Worm (Caenorhabditis elegans) whole organism, young adult: Measurements from ENCODE around the gene D1014.4.

Experiments
- B0336.3 ChIP-seq: fragments of 200-800 bp; sonication (Bioruptor generic); IDR thresholded peaks from 2 replicates; pipeline ENCODE4 v1.3.6; 2022; ENCODE audit warnings: missing genetic modification characterization, missing compliant biosample characterization
- C17E4.6 ChIP-seq: fragments of 200-800 bp; sonication (Bioruptor generic); IDR thresholded peaks from 2 replicates; pipeline ENCODE4 v1.3.6; 2022; ENCODE audit warnings: missing genetic modification reagents, missing genetic modification characterization, missing compliant biosample characterization
- F22D6.2 ChIP-seq: sonication (generic microtip); optimal IDR thresholded peaks from 2 replicates; lab custom pipeline; 2016; ENCODE audit warnings: mild to moderate bottlenecking, missing genetic modification characterization, missing compliant biosample characterization
- Y53F4B.3 ChIP-seq: fragments of 200-800 bp; sonication (Bioruptor generic); IDR thresholded peaks from 2 replicates; pipeline ENCODE4 v1.3.6; 2022; ENCODE audit warnings: missing genetic modification reagents, missing genetic modification characterization, missing compliant biosample characterization
- Y53G8AR.9 ChIP-seq: fragments of 200-800 bp; sonication (Bioruptor generic); conservative IDR thresholded peaks from 2 replicates; pipeline ENCODE4 v1.3.6; 2022; ENCODE audit warnings: missing genetic modification reagents, missing genetic modification characterization, missing compliant biosample characterization
- Y79H2A.3 ChIP-seq: fragments of 200-800 bp; sonication (Bioruptor generic); conservative IDR thresholded peaks from 2 replicates; pipeline ENCODE4 v1.3.6; 2022; ENCODE audit warnings: missing genetic modification reagents, missing genetic modification characterization, missing compliant biosample characterization
- aptf-2 ChIP-seq: fragments of 200-800 bp; sonication (Bioruptor generic); conservative IDR thresholded peaks from 2 replicates; pipeline ENCODE4 v1.3.6; 2022; ENCODE audit warnings: missing genetic modification reagents, missing genetic modification characterization, missing compliant biosample characterization
- attf-5 ChIP-seq: fragments of 200-800 bp; sonication (Bioruptor generic); optimal IDR thresholded peaks from 2 replicates; lab custom pipeline; 2018; ENCODE audit warnings: mild to moderate bottlenecking, missing genetic modification characterization, missing compliant biosample characterization
- attf-6 ChIP-seq: fragments of 200-800 bp; sonication (Bioruptor generic); IDR thresholded peaks from 2 replicates; pipeline ENCODE4 v1.3.6; 2022; ENCODE audit warnings: missing genetic modification reagents, missing genetic modification characterization, missing compliant biosample characterization
- ccch-3 ChIP-seq: fragments of 200-800 bp; sonication (Bioruptor generic); optimal IDR thresholded peaks from 2 replicates; lab custom pipeline; 2018; ENCODE audit warnings: mild to moderate bottlenecking, missing genetic modification characterization, missing compliant biosample characterization
- cebp-1 ChIP-seq, 2 experiments: fragments of 200-800 bp in 1 of 2; sonication (Bioruptor generic) in 1 of 2; sonication (generic microtip) in 1 of 2; IDR thresholded peaks in 1 of 2; optimal IDR thresholded peaks in 1 of 2; 2 replicates each; pipeline versions ENCODE4 v1.3.6 to Lab custom; 2017 to 2022; ENCODE audit warnings: missing compliant biosample characterization in 2 of 2, missing genetic modification characterization in 2 of 2, mild to moderate bottlenecking in 1 of 2, missing genetic modification reagents in 1 of 2, moderate library complexity in 1 of 2
- dpff-1 ChIP-seq: sonication (generic microtip); optimal IDR thresholded peaks from 2 replicates; lab custom pipeline; 2017; ENCODE audit warnings: mild to moderate bottlenecking, missing genetic modification characterization, missing compliant biosample characterization
- ekl-4 ChIP-seq: fragments of 200-800 bp; sonication (Bioruptor generic); IDR thresholded peaks from 2 replicates; pipeline ENCODE4 v1.3.6; 2022; ENCODE audit warnings: missing genetic modification reagents, missing genetic modification characterization, missing compliant biosample characterization
- ets-4 ChIP-seq: fragments of 200-800 bp; sonication (Bioruptor generic); optimal IDR thresholded peaks from 2 replicates; lab custom pipeline; 2018; ENCODE audit warnings: mild to moderate bottlenecking, missing genetic modification characterization, missing compliant biosample characterization
- hlh-12 ChIP-seq: sonication (generic microtip); optimal IDR thresholded peaks from 2 replicates; lab custom pipeline; 2016; ENCODE audit warnings: missing genetic modification characterization, missing compliant biosample characterization
- hlh-26 ChIP-seq: fragments of 200-800 bp; sonication (Bioruptor generic); conservative IDR thresholded peaks from 2 replicates; pipeline ENCODE4 v1.3.6; 2022; ENCODE audit warnings: missing genetic modification reagents, missing genetic modification characterization, missing compliant biosample characterization
- hmg-1.2 ChIP-seq: fragments of 200-800 bp; sonication (Bioruptor generic); IDR thresholded peaks from 2 replicates; pipeline ENCODE4 v1.3.6; 2022; ENCODE audit warnings: missing genetic modification reagents, missing genetic modification characterization, missing compliant biosample characterization
- hsf-1 ChIP-seq: fragments of 200-800 bp; sonication (Bioruptor generic); IDR thresholded peaks from 2 replicates; pipeline ENCODE4 v1.3.6; 2022; ENCODE audit warnings: missing genetic modification reagents, missing genetic modification characterization, missing compliant biosample characterization
- let-526 ChIP-seq: fragments of 200-800 bp; sonication (Bioruptor generic); IDR thresholded peaks from 2 replicates; pipeline ENCODE4 v1.3.6; 2022; ENCODE audit warnings: missing genetic modification reagents, missing genetic modification characterization, missing compliant biosample characterization
- lin-26 ChIP-seq: fragments of 200-800 bp; sonication (Bioruptor generic); IDR thresholded peaks from 2 replicates; pipeline ENCODE4 v1.3.6; 2022; ENCODE audit warnings: missing genetic modification reagents, missing genetic modification characterization, missing compliant biosample characterization
- lin-35 ChIP-seq, 3 experiments: fragments of 150-350 bp in 2 of 3; sonication (generic microtip) in 1 of 3; optimal IDR thresholded peaks; 2 replicates each; lab custom pipeline; 2014 to 2018; ENCODE audit warnings: missing biosample characterization in 3 of 3, missing genetic modification characterization in 3 of 3, missing genetic modification reagents in 3 of 3
- lin-54 ChIP-seq: fragments of 200-800 bp; sonication (Bioruptor generic); optimal IDR thresholded peaks from 2 replicates; lab custom pipeline; 2018; ENCODE audit warnings: mild to moderate bottlenecking, missing genetic modification characterization, missing compliant biosample characterization
- lsl-1 ChIP-seq: fragments of 200-800 bp; sonication (Bioruptor generic); optimal IDR thresholded peaks from 2 replicates; lab custom pipeline; 2018; ENCODE audit warnings: mild to moderate bottlenecking, missing genetic modification characterization, moderate library complexity, missing compliant biosample characterization
- madf-3 ChIP-seq: fragments of 200-800 bp; sonication (Bioruptor generic); IDR thresholded peaks from 2 replicates; pipeline ENCODE4 v1.3.6; 2022; ENCODE audit warnings: missing genetic modification reagents, missing genetic modification characterization, missing compliant biosample characterization
- madf-6 ChIP-seq: fragments of 200-800 bp; sonication (Bioruptor generic); IDR thresholded peaks from 2 replicates; pipeline ENCODE4 v1.3.6; 2022; ENCODE audit warnings: missing genetic modification reagents, missing genetic modification characterization, missing compliant biosample characterization
- mxl-1 ChIP-seq: sonication (generic microtip); optimal IDR thresholded peaks from 2 replicates; lab custom pipeline; 2016; ENCODE audit warnings: missing genetic modification characterization, missing compliant biosample characterization
- nfyb-1 ChIP-seq: fragments of 200-800 bp; sonication (Bioruptor generic); IDR thresholded peaks from 2 replicates; pipeline ENCODE4 v1.3.6; 2022; ENCODE audit warnings: missing genetic modification reagents, missing genetic modification characterization, missing compliant biosample characterization
- nhr-80 ChIP-seq: sonication (generic microtip); optimal IDR thresholded peaks from 2 replicates; lab custom pipeline; 2016; ENCODE audit warnings: missing genetic modification characterization, missing compliant biosample characterization
- pha-4 ChIP-seq: fragments of 150-350 bp; sonication (generic microtip); optimal IDR thresholded peaks from 2 replicates; lab custom pipeline; 2014; ENCODE audit warnings: missing biosample characterization, missing genetic modification reagents, missing genetic modification characterization
- snpc-1.3 ChIP-seq: sonication (generic microtip); optimal IDR thresholded peaks from 2 replicates; lab custom pipeline; 2017; ENCODE audit warnings: missing genetic modification characterization, mild to moderate bottlenecking, missing compliant biosample characterization, antibody characterized with exemption, moderate library complexity, missing genotype, missing genetic modification reagents; ENCODE audit not compliant: insufficient read depth
- snpc-4 ChIP-seq, 5 experiments: fragments of 150-350 bp in 1 of 5; sonication (generic microtip) in 4 of 5; optimal IDR thresholded peaks; 2 replicates each; lab custom pipeline; 2014 to 2018; ENCODE audit warnings: missing genetic modification characterization in 5 of 5, missing biosample characterization in 3 of 5, antibody characterized with exemption in 2 of 5, mild to moderate bottlenecking in 2 of 5, missing compliant biosample characterization in 2 of 5, missing genotype in 2 of 5, moderate library complexity in 2 of 5, missing genetic modification reagents in 1 of 5
- tbx-9 ChIP-seq: sonication (generic microtip); optimal IDR thresholded peaks from 2 replicates; lab custom pipeline; 2016; ENCODE audit warnings: borderline replicate concordance, missing genetic modification characterization, inconsistent platforms, missing compliant biosample characterization
- tlf-1 ChIP-seq: fragments of 200-800 bp; sonication (Bioruptor generic); optimal IDR thresholded peaks from 2 replicates; lab custom pipeline; 2018; ENCODE audit warnings: mild to moderate bottlenecking, missing genetic modification characterization, missing compliant biosample characterization
- unc-130 ChIP-seq: sonication (generic microtip); optimal IDR thresholded peaks from 2 replicates; lab custom pipeline; 2016; ENCODE audit warnings: missing genetic modification reagents, missing genetic modification characterization, missing compliant biosample characterization
- ztf-28 ChIP-seq: fragments of 200-800 bp; sonication (Bioruptor generic); IDR thresholded peaks from 2 replicates; pipeline ENCODE4 v1.3.6; 2022; ENCODE audit warnings: missing genetic modification reagents, missing genetic modification characterization, missing compliant biosample characterization
- ztf-3 ChIP-seq: fragments of 200-800 bp; sonication (Bioruptor generic); optimal IDR thresholded peaks from 2 replicates; lab custom pipeline; 2018; ENCODE audit warnings: mild to moderate bottlenecking, missing genetic modification characterization, missing compliant biosample characterization

The D1014.4 gene

DNA sequence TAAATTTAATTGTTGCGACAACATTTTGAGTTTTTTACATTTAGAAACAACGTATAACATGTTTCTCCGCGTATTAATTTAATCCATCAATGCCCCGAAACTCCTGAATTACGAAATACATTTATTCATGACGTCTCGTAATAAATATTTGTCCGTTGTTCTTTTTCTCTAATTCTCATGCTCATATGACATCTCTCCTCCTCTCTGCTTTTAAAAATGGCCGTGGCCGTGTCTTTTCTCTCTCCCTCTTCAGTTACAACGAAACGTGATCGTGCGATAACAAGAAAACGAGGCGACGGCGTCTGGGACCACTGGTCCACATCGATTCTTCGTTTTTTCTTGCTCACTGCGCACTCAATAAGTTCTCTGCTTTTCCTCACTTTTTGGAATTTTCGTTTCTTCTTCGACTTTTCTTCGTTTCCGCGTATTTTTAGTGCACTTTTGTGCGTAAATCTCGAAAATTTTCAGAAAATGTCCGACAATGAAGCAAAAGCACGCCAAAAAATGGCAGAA is 2.8 kb upstream of the D1014.4 start, which contains the start of gene snap-1 (continued):
- TF ChIP-seq ztf-28 (GFP tag; lab: Robert Waterston, UW) (no peak), Y53F4B.3 (GFP tag; lab: Robert Waterston, UW) (no peak), let-526 (GFP tag; lab: Robert Waterston, UW) (no peak), attf-5 (peak; percentile 83), mxl-1 (tag; lab: Kevin White, UChicago) (no peak), lin-26 (GFP tag; lab: Robert Waterston, UW) (no peak), lin-54 (peak; percentile 17), Y53G8AR.9 (GFP tag; lab: Robert Waterston, UW) (no peak), hmg-1.2 (GFP tag; lab: Robert Waterston, UW) (peak; percentile 45; the same call in 1 of the 2 replicates), dpff-1 (tag; lab: Kevin White, UChicago) (no peak), hlh-12 (tag; lab: Kevin White, UChicago) (no peak), ets-4 (no peak), lin-35 (GFP tag; optimal IDR thresholded peaks at IDR 0.05; lab: Kevin White, UChicago) (peak in 1 of 3 experiments; percentile 44), aptf-2 (GFP tag; lab: Robert Waterston, UW) (no peak), C17E4.6 (no peak), unc-130 (GFP tag; lab: Kevin White, UChicago) (no peak)

ce11 chrV:8130812-8131211 is 2.2 kb upstream of the D1014.4 start:
- TF ChIP-seq Y79H2A.3 (GFP tag; lab: Robert Waterston, UW) (no peak), pha-4 (tag; lab: Kevin White, UChicago) (no peak), madf-3 (GFP tag; lab: Robert Waterston, UW) (0 out of 2 replicates have a peak, but pooled peaks have one; percentile 62), ztf-3 (GFP tag; lab: Kevin White, UChicago) (no peak), ekl-4 (GFP tag; lab: Robert Waterston, UW) (no peak), cebp-1 (GFP tag; IDR thresholded peaks at IDR 0.05; lab: Robert Waterston, UW) (no peak), cebp-1 (tag; optimal IDR thresholded peaks at IDR 0.05; lab: Kevin White, UChicago) (peak; percentile 59), tbx-9 (tag; lab: Kevin White, UChicago) (no peak), tlf-1 (GFP tag; lab: Kevin White, UChicago) (no peak), hlh-26 (no peak), madf-6 (GFP tag; lab: Robert Waterston, UW) (0 out of 2 replicates have a peak, but pooled peaks have one; percentile 14)

ce11 chrV:8131628-8132027 is 1.4 kb upstream of the D1014.4 start:
- no peak for TF ChIP-seq nhr-80 (tag; lab: Kevin White, UChicago)
- 0 out of 2 replicates have a peak, but pooled peaks have one; percentile 3 for TF ChIP-seq hmg-1.2 (GFP tag; lab: Robert Waterston, UW)
- TF ChIP-seq hsf-1 (GFP tag; lab: Robert Waterston, UW) = 0 out of 2 replicates have a peak, but pooled peaks have one; percentile 57
- no peak for TF ChIP-seq snpc-4 (GFP tag; optimal IDR thresholded peaks at IDR 0.05; lab: Kevin White, UChicago)
- peak in 1 of 4 experiments; percentile 5 for TF ChIP-seq snpc-4 (tag; optimal IDR thresholded peaks at IDR 0.05; lab: Kevin White, UChicago)
- TF ChIP-seq F22D6.2 (tag; lab: Kevin White, UChicago) = no peak
- 0 out of 2 replicates have a peak, but pooled peaks have one; percentile 40 for TF ChIP-seq lin-26 (GFP tag; lab: Robert Waterston, UW)
- 0 out of 2 replicates have a peak, but pooled peaks have one; percentile 33 for TF ChIP-seq attf-6
- peak; percentile 56; the same call in 1 of the 2 replicates for TF ChIP-seq B0336.3
- TF ChIP-seq lsl-1 (GFP tag; lab: Kevin White, UChicago) = no peak
- TF ChIP-seq ccch-3 (GFP tag; lab: Kevin White, UChicago) = no peak
- TF ChIP-seq snpc-1.3 (tag; lab: Kevin White, UChicago) = no peak
- TF ChIP-seq cebp-1 (GFP tag; IDR thresholded peaks at IDR 0.05; lab: Robert Waterston, UW) = no peak
- peak; percentile 9 for TF ChIP-seq cebp-1 (tag; optimal IDR thresholded peaks at IDR 0.05; lab: Kevin White, UChicago)
- TF ChIP-seq nfyb-1 = 0 out of 2 replicates have a peak, but pooled peaks have one; percentile 48
